Worm (Caenorhabditis elegans): ENCODE results near the gene K08D9.2.

The K08D9.2 gene

DNA sequence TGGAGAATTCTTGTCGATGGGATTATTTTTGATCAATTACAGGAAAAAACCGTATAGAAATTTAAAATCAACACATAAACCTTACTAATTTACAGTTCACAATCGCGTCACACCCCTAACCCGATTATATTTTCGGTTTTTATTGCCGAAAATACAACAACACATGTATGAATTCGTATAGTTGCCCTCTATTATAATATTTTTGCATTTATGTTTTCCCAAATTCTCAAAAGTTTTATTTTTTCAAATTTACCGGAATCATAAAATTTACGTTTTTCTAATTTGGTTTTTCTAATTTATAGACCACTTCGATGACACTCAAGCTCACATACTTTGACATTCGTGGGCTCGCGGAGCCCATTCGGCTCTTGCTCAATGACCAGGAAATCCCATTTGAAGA, 15.5 kb downstream of the K08D9.2 start, which contains the start of gene gst-23:
Gene gst-23, plus strand, starts transcription at position 301 of the 400 bp plus-strand sequence.
- TF ChIP-seq nhr-10 (tag; optimal IDR thresholded peaks at IDR 0.05) (no peak), unc-39 (tag; optimal IDR thresholded peaks at IDR 0.05) (no peak), ztf-4 (tag; optimal IDR thresholded peaks at IDR 0.05) (no peak), skn-1 (tag; optimal IDR thresholded peaks at IDR 0.05) (no peak), unc-55 (GFP tag; optimal IDR thresholded peaks at IDR 0.05) (no peak), ceh-82 (tag; optimal IDR thresholded peaks at IDR 0.05) (no peak), ZK546.5 (tag; optimal IDR thresholded peaks at IDR 0.05) (no peak), nhr-12 (tag; optimal IDR thresholded peaks at IDR 0.05) (no peak), elt-1 (tag; optimal IDR thresholded peaks at IDR 0.05) (no peak), dmd-4 (tag; optimal IDR thresholded peaks at IDR 0.05) (no peak), sma-9 (GFP tag; optimal IDR thresholded peaks at IDR 0.05) (no peak), sma-9 (tag; optimal IDR thresholded peaks at IDR 0.05) (no peak), nhr-6 (tag; optimal IDR thresholded peaks at IDR 0.05) (no peak), ama-1 (optimal IDR thresholded peaks at IDR 0.05) (no peak), mab-5 (tag; optimal IDR thresholded peaks at IDR 0.05) (no peak), egl-27 (tag; optimal IDR thresholded peaks at IDR 0.05) (no peak)

DNA sequence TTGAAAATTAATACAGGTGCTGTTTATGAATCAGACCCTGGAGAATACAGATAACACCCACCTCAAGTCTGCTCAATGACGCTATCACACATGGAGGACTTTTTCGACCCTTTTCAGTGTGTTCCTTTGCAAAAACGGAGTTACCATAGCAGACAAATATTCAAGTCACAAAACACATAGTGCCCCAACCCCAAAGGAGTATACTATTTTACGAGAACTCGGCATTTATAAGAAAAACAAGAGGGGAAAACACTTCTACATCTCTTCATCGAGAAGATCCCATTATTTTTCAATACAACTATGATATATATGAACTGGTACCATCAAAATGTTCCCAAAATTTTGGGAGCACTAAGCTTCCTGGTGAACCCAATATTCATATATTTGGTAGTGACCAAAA, 17.2 kb downstream of the K08D9.2 start, which contains the start of gene srj-7:
Gene srj-7, plus strand, starts transcription at position 301 of the 400 bp plus-strand sequence.
- TF ChIP-seq fos-1 (tag; optimal IDR thresholded peaks at IDR 0.05) (no peak), ZK546.5 (tag; optimal IDR thresholded peaks at IDR 0.05) (no peak), nhr-10 (tag; optimal IDR thresholded peaks at IDR 0.05) (no peak), F13H6.1 (tag; optimal IDR thresholded peaks at IDR 0.05) (no peak), zag-1 (tag; optimal IDR thresholded peaks at IDR 0.05) (no peak), elt-1 (tag; optimal IDR thresholded peaks at IDR 0.05) (no peak), dmd-4 (tag; optimal IDR thresholded peaks at IDR 0.05) (no peak), crh-2 (tag; optimal IDR thresholded peaks at IDR 0.05) (no peak), sem-4 (tag; optimal IDR thresholded peaks at IDR 0.05) (no peak)

DNA sequence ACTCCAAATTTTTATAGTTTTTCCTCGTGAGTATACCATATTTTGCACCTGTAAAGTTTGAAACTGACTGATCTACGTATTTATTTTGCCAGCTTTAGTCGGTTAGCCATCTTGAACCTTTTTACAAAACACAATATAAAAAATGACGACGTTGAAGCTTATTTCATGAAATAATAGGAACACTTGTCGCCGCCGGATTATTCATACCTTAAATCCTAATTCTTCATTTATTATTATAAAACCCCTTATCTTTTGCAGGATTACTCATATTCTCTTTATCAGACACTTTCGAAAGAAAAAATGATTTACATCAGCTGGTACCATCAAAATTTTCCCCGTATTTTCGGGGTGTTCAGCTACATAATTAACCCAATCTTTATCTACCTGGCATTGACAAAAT, 20.0 kb downstream of the K08D9.2 start, which contains the start of gene srj-8:
Gene srj-8, plus strand, starts transcription at position 301 of the 400 bp plus-strand sequence.
- TF ChIP-seq lin-11 (tag; optimal IDR thresholded peaks at IDR 0.05): no peak

DNA sequence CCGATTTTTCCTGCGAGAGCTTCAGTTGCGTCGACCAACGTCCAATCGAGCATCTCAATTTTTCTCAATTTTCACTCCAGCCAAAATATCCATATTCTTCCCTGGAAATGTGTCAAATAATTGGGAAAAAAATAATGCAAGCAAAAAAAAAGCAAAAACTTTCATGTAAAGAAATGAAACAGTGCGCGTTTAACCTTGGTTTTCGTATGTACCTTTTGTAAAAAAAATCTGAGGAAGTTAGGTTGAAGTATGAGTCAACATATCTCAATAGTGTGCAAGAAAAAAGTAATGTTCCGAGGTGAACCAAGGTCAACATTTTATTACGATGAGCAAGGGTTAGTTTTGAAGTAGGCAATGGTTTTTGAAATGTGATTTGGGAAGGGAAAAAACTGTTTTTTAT, 22.7 kb downstream of the K08D9.2 start, which contains the start of gene T28A11.13:
Gene T28A11.13, minus strand, starts transcription at position 101 of the 400 bp plus-strand sequence.
- no peak for TF ChIP-seq elt-3 (tag; optimal IDR thresholded peaks at IDR 0.05)
- no peak for TF ChIP-seq mbf-1 (tag; optimal IDR thresholded peaks at IDR 0.05)
- no peak for TF ChIP-seq mab-5 (tag; optimal IDR thresholded peaks at IDR 0.05)
- TF ChIP-seq dmd-4 (tag; optimal IDR thresholded peaks at IDR 0.05): no peak
- no peak for TF ChIP-seq fos-1 (tag; optimal IDR thresholded peaks at IDR 0.05)

DNA sequence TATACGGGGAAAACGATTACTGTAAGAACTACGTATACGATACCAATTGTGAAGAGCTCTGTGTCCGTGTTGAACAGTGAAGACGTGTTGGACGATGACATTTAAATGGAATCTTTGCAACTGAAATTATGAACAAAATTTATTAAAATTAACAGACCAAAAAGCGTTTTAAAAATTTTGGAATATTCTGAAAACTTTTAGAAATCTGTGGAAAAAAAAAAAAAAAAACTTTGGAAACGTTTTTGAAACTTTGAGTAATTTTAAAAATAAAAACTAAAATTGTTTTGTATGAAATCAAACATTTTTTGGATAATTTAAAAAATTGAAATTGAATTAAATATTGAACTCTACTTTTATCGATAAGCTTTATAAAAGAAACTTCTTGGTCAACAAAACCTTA, 28.6 kb downstream of the K08D9.2 start, which contains the start of gene srt-63:
Gene srt-63, minus strand, starts transcription at position 101 of the 400 bp plus-strand sequence.
- TF ChIP-seq ztf-4 (tag; optimal IDR thresholded peaks at IDR 0.05) (no peak), nhr-77 (tag; optimal IDR thresholded peaks at IDR 0.05) (no peak), nhr-11 (tag; optimal IDR thresholded peaks at IDR 0.05) (no peak), nhr-10 (tag; optimal IDR thresholded peaks at IDR 0.05) (no peak), sma-3 (GFP tag; optimal IDR thresholded peaks at IDR 0.05) (no peak), nhr-129 (tag; optimal IDR thresholded peaks at IDR 0.05) (no peak), unc-62 (GFP tag; optimal IDR thresholded peaks at IDR 0.05) (no peak), lin-39 (tag; optimal IDR thresholded peaks at IDR 0.05) (no peak), sma-9 (GFP tag; optimal IDR thresholded peaks at IDR 0.05) (no peak), sma-9 (tag; optimal IDR thresholded peaks at IDR 0.05) (no peak), sem-4 (tag; optimal IDR thresholded peaks at IDR 0.05) (no peak), snpc-4 (tag; optimal IDR thresholded peaks at IDR 0.05) (no peak), ztf-1 (GFP tag; conservative IDR thresholded peaks at IDR 0.05) (no peak), nhr-237 (tag; optimal IDR thresholded peaks at IDR 0.05) (no peak), unc-39 (tag; optimal IDR thresholded peaks at IDR 0.05) (no peak)

DNA sequence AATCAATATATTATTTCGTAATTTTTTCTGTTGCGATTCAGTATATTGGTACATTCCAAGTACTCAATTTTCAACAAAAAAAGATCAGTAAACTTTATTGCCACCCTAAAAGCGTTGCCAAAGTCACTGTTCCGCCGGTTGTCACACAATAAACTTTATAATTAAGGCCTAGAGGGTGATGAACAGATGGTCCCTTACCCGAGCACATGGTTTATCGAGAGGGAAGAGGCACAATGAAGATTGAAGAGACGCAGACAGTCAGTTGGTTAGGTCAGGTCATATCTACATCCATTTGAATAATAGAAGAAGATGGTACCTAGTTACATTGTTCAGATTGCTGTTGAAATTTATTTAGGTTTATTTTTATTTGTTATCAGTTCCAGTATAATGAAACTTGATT, 29.3 kb downstream of the K08D9.2 start:
- TF ChIP-seq ama-1 (optimal IDR thresholded peaks at IDR 0.05): no peak
